Fruit fly (Drosophila melanogaster) whole organism, prepupa: Measurements from ENCODE around the gene Muc4B.

Experiments
- CG11762 ChIP-seq: fragments of 200-800 bp; sonication (Bioruptor generic); optimal IDR thresholded peaks from 3 replicates; lab custom pipeline; 2016; ENCODE audit warnings: missing biosample characterization, missing genetic modification characterization; ENCODE audit not compliant: insufficient read depth
- CG16779 ChIP-seq: fragments of 200-800 bp; sonication (Bioruptor generic); optimal IDR thresholded peaks from 3 replicates; lab custom pipeline; 2017; ENCODE audit warnings: missing biosample characterization, mild to moderate bottlenecking, missing genetic modification characterization
- CG6163 ChIP-seq: fragments of 200-800 bp; sonication (Bioruptor generic); IDR thresholded peaks from 3 replicates; pipeline ENCODE4 v1.3.6; 2022; ENCODE audit warnings: missing biosample characterization, missing genetic modification characterization
- Gug ChIP-seq: fragments of 200-800 bp; sonication (Bioruptor generic); IDR thresholded peaks from 2 replicates; pipeline ENCODE4 v1.3.6; 2022; ENCODE audit warnings: missing biosample characterization, missing genetic modification characterization
- Hr4 ChIP-seq: fragments of 200-800 bp; sonication (Bioruptor generic); optimal IDR thresholded peaks from 3 replicates; lab custom pipeline; 2016; ENCODE audit warnings: missing biosample characterization, missing genetic modification characterization
- esn ChIP-seq: fragments of 200-800 bp; sonication (Bioruptor generic); optimal IDR thresholded peaks from 2 replicates; lab custom pipeline; 2016; ENCODE audit warnings: missing biosample characterization, mild to moderate bottlenecking, missing genetic modification characterization, moderate library complexity
- fkh ChIP-seq: fragments of 200-800 bp; sonication (Bioruptor generic); optimal IDR thresholded peaks from 3 replicates; lab custom pipeline; 2017; ENCODE audit warnings: missing biosample characterization, mild to moderate bottlenecking, missing genetic modification characterization, moderate library complexity
- ss ChIP-seq, 2 experiments: fragments of 200-800 bp; sonication (Bioruptor generic); optimal IDR thresholded peaks; 2 replicates in 1 of 2; 3 replicates in 1 of 2; lab custom pipeline; 2017 to 2018; ENCODE audit warnings: mild to moderate bottlenecking in 2 of 2, missing biosample characterization in 2 of 2, missing genetic modification characterization in 2 of 2, moderate library complexity in 1 of 2
- topi ChIP-seq: fragments of 200-800 bp; sonication (Bioruptor generic); optimal IDR thresholded peaks from 3 replicates; lab custom pipeline; 2016; ENCODE audit warnings: missing biosample characterization, missing genetic modification characterization

dm6 chrX:4265327-4265726 lies 19.4 kb upstream of the Muc4B start:
- TF ChIP-seq ss (GFP tag; optimal IDR thresholded peaks at IDR 0.05; lab: Kevin White, UChicago) (no peak), CG11762 (no peak), CG16779 (tag; lab: Kevin White, UChicago) (no peak), topi (GFP tag; lab: Kevin White, UChicago) (no peak), Hr4 (GFP tag; lab: Kevin White, UChicago) (no peak), CG6163 (no peak), esn (GFP tag; lab: Kevin White, UChicago) (no peak), fkh (GFP tag; lab: Kevin White, UChicago) (no peak), Gug (GFP tag; lab: Robert Waterston, UW) (no peak)
